Worm (Caenorhabditis elegans) whole organism, mixed stage, embryonic: ENCODE data around the gene Y67D8A.2.

ENCODE experiments used
- M03D4.4 ChIP-seq: sonication (generic microtip); optimal IDR thresholded peaks from 2 replicates; lab custom pipeline; 2017; ENCODE audit warnings: mild to moderate bottlenecking, missing genetic modification characterization, missing compliant biosample characterization
- bed-3 ChIP-seq: fragments of 200-800 bp; sonication (Bioruptor generic); optimal IDR thresholded peaks from 3 replicates; lab custom pipeline; 2018; ENCODE audit warnings: mild to moderate bottlenecking, missing genetic modification characterization, moderate library complexity, missing compliant biosample characterization
- blmp-1 ChIP-seq: fragments of 150-350 bp; optimal IDR thresholded peaks from 2 replicates; lab custom pipeline; 2014; ENCODE audit warnings: missing biosample characterization, missing genetic modification characterization
- ceh-43 ChIP-seq: fragments of 200-800 bp; sonication (Bioruptor generic); optimal IDR thresholded peaks from 2 replicates; lab custom pipeline; 2018; ENCODE audit warnings: mild to moderate bottlenecking, missing genetic modification characterization, moderate library complexity, missing compliant biosample characterization
- ceh-83 ChIP-seq: fragments of 200-800 bp; sonication (Bioruptor generic); optimal IDR thresholded peaks from 2 replicates; lab custom pipeline; 2018; ENCODE audit warnings: mild to moderate bottlenecking, missing genetic modification characterization, missing compliant biosample characterization
- ces-1 ChIP-seq: fragments of 150-350 bp; optimal IDR thresholded peaks from 2 replicates; lab custom pipeline; 2014; ENCODE audit warnings: missing biosample characterization, missing genetic modification reagents, missing genetic modification characterization
- cnd-1 ChIP-seq: fragments of 200-800 bp; sonication (Bioruptor generic); optimal IDR thresholded peaks from 2 replicates; lab custom pipeline; 2018; ENCODE audit warnings: mild to moderate bottlenecking, missing genetic modification characterization, missing compliant biosample characterization
- drap-1 ChIP-seq: fragments of 200-800 bp; sonication (Bioruptor generic); optimal IDR thresholded peaks from 3 replicates; lab custom pipeline; 2018; ENCODE audit warnings: mild to moderate bottlenecking, missing genetic modification characterization, missing compliant biosample characterization
- elt-1 ChIP-seq: sonication (generic microtip); optimal IDR thresholded peaks from 2 replicates; lab custom pipeline; 2017; ENCODE audit warnings: missing genetic modification characterization, mild to moderate bottlenecking, missing compliant biosample characterization, antibody characterized with exemption, moderate library complexity, borderline replicate concordance; ENCODE audit not compliant: insufficient read depth
- elt-3 ChIP-seq: fragments of 150-350 bp; optimal IDR thresholded peaks from 2 replicates; lab custom pipeline; 2014; ENCODE audit warnings: missing biosample characterization, missing genetic modification characterization
- flh-1 ChIP-seq: fragments of 200-800 bp; sonication (Bioruptor generic); optimal IDR thresholded peaks from 2 replicates; lab custom pipeline; 2018; ENCODE audit warnings: mild to moderate bottlenecking, missing genetic modification characterization, moderate library complexity, missing compliant biosample characterization
- ham-2 ChIP-seq: fragments of 200-800 bp; sonication (Bioruptor generic); optimal IDR thresholded peaks from 2 replicates; lab custom pipeline; 2018; ENCODE audit warnings: mild to moderate bottlenecking, missing genetic modification characterization, missing compliant biosample characterization
- hlh-1 ChIP-seq: fragments of 150-350 bp; optimal IDR thresholded peaks from 2 replicates; lab custom pipeline; 2014; ENCODE audit warnings: missing biosample characterization, missing genetic modification reagents, missing genetic modification characterization
- lin-13 ChIP-seq: fragments of 150-350 bp; optimal IDR thresholded peaks from 2 replicates; lab custom pipeline; 2014; ENCODE audit warnings: missing biosample characterization, missing genetic modification characterization
- lin-32 ChIP-seq: fragments of 200-800 bp; sonication (Bioruptor generic); optimal IDR thresholded peaks from 2 replicates; lab custom pipeline; 2018; ENCODE audit warnings: mild to moderate bottlenecking, missing genetic modification characterization, missing compliant biosample characterization
- lsy-2 ChIP-seq: fragments of 150-350 bp; optimal IDR thresholded peaks from 2 replicates; lab custom pipeline; 2014; ENCODE audit warnings: missing biosample characterization, missing genetic modification characterization
- mab-5 ChIP-seq: fragments of 150-350 bp; optimal IDR thresholded peaks from 2 replicates; lab custom pipeline; 2014; ENCODE audit warnings: missing biosample characterization, missing genetic modification characterization
- mep-1 ChIP-seq: fragments of 150-350 bp; optimal IDR thresholded peaks from 2 replicates; lab custom pipeline; 2017; ENCODE audit warnings: missing biosample characterization, missing genetic modification reagents, missing genetic modification characterization, inconsistent platforms
- mls-2 ChIP-seq: sonication (generic microtip); optimal IDR thresholded peaks from 2 replicates; lab custom pipeline; 2016; ENCODE audit warnings: mild to moderate bottlenecking, missing genetic modification characterization, moderate library complexity, missing compliant biosample characterization
- nhr-12 ChIP-seq: fragments of 150-350 bp; optimal IDR thresholded peaks from 2 replicates; lab custom pipeline; 2014; ENCODE audit warnings: missing biosample characterization, missing genetic modification characterization
- nhr-2 ChIP-seq: fragments of 150-350 bp; optimal IDR thresholded peaks from 2 replicates; lab custom pipeline; 2014; ENCODE audit warnings: missing biosample characterization, missing genetic modification characterization
- nhr-237 ChIP-seq: fragments of 150-350 bp; optimal IDR thresholded peaks from 2 replicates; lab custom pipeline; 2014; ENCODE audit warnings: missing biosample characterization, missing genetic modification characterization
- nhr-28 ChIP-seq: fragments of 150-350 bp; optimal IDR thresholded peaks from 2 replicates; lab custom pipeline; 2014; ENCODE audit warnings: missing biosample characterization, missing genetic modification characterization
- nhr-76 ChIP-seq: sonication (generic microtip); optimal IDR thresholded peaks from 2 replicates; lab custom pipeline; 2017; ENCODE audit warnings: missing biosample characterization, missing genetic modification characterization
- pha-4 ChIP-seq: fragments of 150-350 bp; optimal IDR thresholded peaks from 2 replicates; lab custom pipeline; 2018; ENCODE audit warnings: missing biosample characterization, missing genetic modification reagents, missing genetic modification characterization
- sem-2 ChIP-seq: fragments of 200-800 bp; sonication (Bioruptor generic); optimal IDR thresholded peaks from 2 replicates; lab custom pipeline; 2018; ENCODE audit warnings: mild to moderate bottlenecking, missing genetic modification characterization, missing compliant biosample characterization
- snpc-4 ChIP-seq: fragments of 150-350 bp; optimal IDR thresholded peaks from 2 replicates; lab custom pipeline; 2014; ENCODE audit warnings: missing biosample characterization, missing genetic modification characterization
- sptf-1 ChIP-seq: sonication (generic microtip); optimal IDR thresholded peaks from 2 replicates; lab custom pipeline; 2017; ENCODE audit warnings: mild to moderate bottlenecking, missing genetic modification characterization, moderate library complexity, missing compliant biosample characterization
- tbx-8 ChIP-seq: fragments of 200-800 bp; sonication (Bioruptor generic); optimal IDR thresholded peaks from 2 replicates; lab custom pipeline; 2018; ENCODE audit warnings: mild to moderate bottlenecking, missing genetic modification characterization, moderate library complexity, missing compliant biosample characterization
- unc-120 ChIP-seq: sonication (generic microtip); optimal IDR thresholded peaks from 2 replicates; lab custom pipeline; 2017; ENCODE audit warnings: missing genetic modification characterization, missing compliant biosample characterization; ENCODE audit not compliant: poor library complexity, severe bottlenecking
- unc-39 ChIP-seq: fragments of 150-350 bp; optimal IDR thresholded peaks from 2 replicates; lab custom pipeline; 2014; ENCODE audit warnings: missing biosample characterization, missing genetic modification characterization
- unc-62 ChIP-seq: fragments of 150-350 bp; optimal IDR thresholded peaks from 2 replicates; lab custom pipeline; 2014; ENCODE audit warnings: missing biosample characterization, missing genetic modification reagents, missing genetic modification characterization
- zip-8 ChIP-seq: fragments of 150-350 bp; optimal IDR thresholded peaks from 2 replicates; lab custom pipeline; 2014; ENCODE audit warnings: missing biosample characterization, missing genetic modification characterization
- ztf-11 ChIP-seq: fragments of 150-350 bp; optimal IDR thresholded peaks from 2 replicates; lab custom pipeline; 2014; ENCODE audit warnings: missing biosample characterization, missing genetic modification characterization

Y67D8A.2 gene

DNA sequence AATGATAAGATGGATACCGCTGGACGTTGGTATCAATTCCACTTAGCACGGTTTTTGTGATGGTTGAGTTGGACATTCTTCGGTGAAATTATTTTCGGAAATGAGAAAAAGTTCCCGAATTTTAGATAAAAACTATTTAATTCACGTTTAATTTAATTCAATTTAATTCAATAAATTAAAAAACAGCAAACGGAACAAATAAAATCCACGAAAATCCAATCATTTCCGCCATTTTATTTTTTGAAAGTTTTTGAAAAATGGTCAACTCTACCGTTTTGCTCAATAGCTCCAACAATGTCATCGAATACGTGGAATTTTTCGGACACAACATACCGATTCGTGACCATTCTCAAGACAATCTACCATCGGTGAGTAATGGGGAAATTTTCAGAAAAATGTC, 20.1 kb upstream of the Y67D8A.2 start, which contains the start of the genes Y67D8B.3 and Y67D8B.5:
Y67D8B.3 (minus strand) TSS at position 101 of the 400 bp plus-strand sequence.
Y67D8B.5 (plus strand) TSS at position 233 of the 400 bp plus-strand sequence.
- TF ChIP-seq elt-3 (tag; lab: Kevin White, UChicago) = no peak

- no peak for TF ChIP-seq ceh-83
- TF ChIP-seq lin-13 (tag; lab: Kevin White, UChicago) = no peak
- TF ChIP-seq bed-3 = no peak
- no peak for TF ChIP-seq unc-39 (tag; lab: Kevin White, UChicago)
- no peak for TF ChIP-seq nhr-2
- TF ChIP-seq sptf-1 (tag; lab: Kevin White, UChicago) = no peak
- TF ChIP-seq drap-1 (GFP tag; lab: Kevin White, UChicago) = no peak
- no peak for TF ChIP-seq mls-2 (tag; lab: Kevin White, UChicago)
- no peak for TF ChIP-seq elt-1
- TF ChIP-seq elt-3 (tag; lab: Kevin White, UChicago) = no peak
- TF ChIP-seq sem-2 (GFP tag; lab: Kevin White, UChicago) = no peak
- TF ChIP-seq unc-62 (GFP tag; lab: Kevin White, UChicago) = no peak
- no peak for TF ChIP-seq snpc-4 (tag; lab: Kevin White, UChicago)
- no peak for TF ChIP-seq lin-32 (GFP tag; lab: Kevin White, UChicago)
- TF ChIP-seq flh-1 (GFP tag; lab: Kevin White, UChicago) = no peak
- TF ChIP-seq mab-5 (tag; lab: Kevin White, UChicago) = no peak
These were observed 10.3 kb upstream of the Y67D8A.2 start for ce11 chrIV:3211929-3212328.

DNA sequence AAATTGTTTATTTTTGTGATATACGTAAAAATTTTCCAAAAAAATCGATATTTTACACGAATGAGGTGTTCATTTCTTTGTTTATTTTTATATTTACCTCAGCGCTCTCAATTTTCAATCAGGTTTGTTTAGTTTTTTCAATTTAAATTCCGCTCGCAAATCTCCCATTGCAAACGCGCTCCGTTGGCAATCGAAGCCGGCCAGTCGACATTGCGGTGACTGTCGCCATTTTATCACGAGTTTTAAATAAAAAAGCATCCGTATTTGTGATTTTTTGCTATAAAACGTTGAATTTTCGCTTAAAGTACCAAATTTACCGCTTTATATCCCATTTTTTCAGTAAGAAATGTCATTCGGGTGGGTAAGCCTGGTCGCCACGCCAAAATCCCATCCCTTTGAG, 8.8 kb upstream of the Y67D8A.2 start, which contains the start of gene slmp-1:
slmp-1 (plus strand) TSS at position 335 of the 400 bp plus-strand sequence.
- TF ChIP-seq ceh-43 (no peak), blmp-1 (no peak), nhr-237 (tag; lab: Kevin White, UChicago) (peak; percentile 13), pha-4 (no peak), elt-3 (tag; lab: Kevin White, UChicago) (no peak), bed-3 (no peak), lin-32 (GFP tag; lab: Kevin White, UChicago) (no peak), mls-2 (tag; lab: Kevin White, UChicago) (no peak), zip-8 (tag; lab: Kevin White, UChicago) (no peak), ces-1 (GFP tag; lab: Kevin White, UChicago) (peak; percentile 4), nhr-12 (tag; lab: Kevin White, UChicago) (no peak), nhr-28 (no peak), ceh-83 (no peak), cnd-1 (tag; lab: Kevin White, UChicago) (no peak), elt-1 (no peak), nhr-76 (tag; lab: Kevin White, UChicago) (no peak), snpc-4 (tag; lab: Kevin White, UChicago) (no peak), unc-62 (GFP tag; lab: Kevin White, UChicago) (no peak), ham-2 (GFP tag; lab: Kevin White, UChicago) (no peak), mab-5 (tag; lab: Kevin White, UChicago) (no peak), lsy-2 (tag; lab: Kevin White, UChicago) (peak; percentile 42), ztf-11 (tag; lab: Kevin White, UChicago) (no peak), M03D4.4 (no peak), mep-1 (tag; lab: Kevin White, UChicago) (peak; percentile 28), hlh-1 (tag; lab: Kevin White, UChicago) (peak; percentile 9), drap-1 (GFP tag; lab: Kevin White, UChicago) (no peak), tbx-8 (GFP tag; lab: Kevin White, UChicago) (no peak), flh-1 (GFP tag; lab: Kevin White, UChicago) (no peak), sem-2 (GFP tag; lab: Kevin White, UChicago) (no peak)

- TF ChIP-seq elt-1 (peak; percentile 87), ham-2 (GFP tag; lab: Kevin White, UChicago) (peak; percentile 72), M03D4.4 (no peak), snpc-4 (tag; lab: Kevin White, UChicago) (no peak), ceh-43 (no peak), pha-4 (no peak), unc-120 (tag; lab: Kevin White, UChicago) (no peak), unc-62 (GFP tag; lab: Kevin White, UChicago) (peak; percentile 66), lin-32 (GFP tag; lab: Kevin White, UChicago) (no peak)
- TF ChIP-seq, all 35 proteins: peak for 3
These were observed 1.1 kb upstream of the Y67D8A.2 start for ce11 chrIV:3221158-3221557.
